Worm (Caenorhabditis elegans) whole organism, early embryonic: ENCODE data around the gene F53H4.2.

Source experiments
- B0310.2 ChIP-seq: sonication (generic microtip); optimal IDR thresholded peaks from 2 replicates; lab custom pipeline; 2016; ENCODE audit warnings: mild to moderate bottlenecking, missing genetic modification characterization, missing compliant biosample characterization
- F13C5.2 ChIP-seq: sonication (generic microtip); optimal IDR thresholded peaks from 2 replicates; lab custom pipeline; 2017; ENCODE audit warnings: mild to moderate bottlenecking, missing genetic modification characterization, inconsistent platforms, missing compliant biosample characterization
- aly-1 ChIP-seq: sonication (generic microtip); optimal IDR thresholded peaks from 2 replicates; lab custom pipeline; 2016; ENCODE audit warnings: missing genetic modification characterization, missing compliant biosample characterization
- ama-1 ChIP-seq: fragments of 150-350 bp; optimal IDR thresholded peaks from 2 replicates; lab custom pipeline; 2014
- ceh-13 ChIP-seq: fragments of 200-800 bp; sonication (Bioruptor generic); optimal IDR thresholded peaks from 2 replicates; lab custom pipeline; 2018; ENCODE audit warnings: mild to moderate bottlenecking, missing genetic modification characterization, missing compliant biosample characterization
- ceh-36 ChIP-seq: sonication (generic microtip); optimal IDR thresholded peaks from 2 replicates; lab custom pipeline; 2016; ENCODE audit warnings: missing genetic modification characterization, inconsistent platforms, missing compliant biosample characterization
- ets-7 ChIP-seq: sonication (generic microtip); optimal IDR thresholded peaks from 2 replicates; lab custom pipeline; 2016; ENCODE audit warnings: missing genotype, missing genetic modification characterization, missing compliant biosample characterization
- flt-1 ChIP-seq: fragments of 200-800 bp; sonication (Bioruptor generic); IDR thresholded peaks from 2 replicates; pipeline ENCODE4 v1.3.6; 2022; ENCODE audit warnings: missing genetic modification characterization, missing compliant biosample characterization
- hmbx-1 ChIP-seq: sonication (generic microtip); optimal IDR thresholded peaks from 2 replicates; lab custom pipeline; 2016; ENCODE audit warnings: mild to moderate bottlenecking, missing genetic modification characterization, missing compliant biosample characterization
- hmg-4 ChIP-seq: fragments of 200-800 bp; sonication (Bioruptor generic); optimal IDR thresholded peaks from 2 replicates; lab custom pipeline; 2018; ENCODE audit warnings: mild to moderate bottlenecking, missing genetic modification characterization, missing compliant biosample characterization
- hnd-1 ChIP-seq: sonication (generic microtip); optimal IDR thresholded peaks from 2 replicates; lab custom pipeline; 2016; ENCODE audit warnings: missing genetic modification characterization, missing compliant biosample characterization
- pes-1 ChIP-seq: fragments of 200-800 bp; sonication (Bioruptor generic); IDR thresholded peaks from 2 replicates; pipeline ENCODE4 v1.3.6; 2022; ENCODE audit warnings: missing genetic modification reagents, missing genetic modification characterization, missing compliant biosample characterization
- scrt-1 ChIP-seq: fragments of 200-800 bp; sonication (Bioruptor generic); IDR thresholded peaks from 2 replicates; pipeline ENCODE4 v1.3.6; 2022; ENCODE audit warnings: missing genetic modification characterization, missing compliant biosample characterization
- sea-1 ChIP-seq: fragments of 200-800 bp; sonication (Bioruptor generic); conservative IDR thresholded peaks from 2 replicates; pipeline ENCODE4 v1.3.6; 2022; ENCODE audit warnings: missing genetic modification characterization, missing compliant biosample characterization
- tbx-11 ChIP-seq: fragments of 200-800 bp; sonication (Bioruptor generic); IDR thresholded peaks from 2 replicates; pipeline ENCODE4 v1.3.6; 2022; ENCODE audit warnings: missing genetic modification characterization, missing compliant biosample characterization
- tbx-37 ChIP-seq: fragments of 200-800 bp; sonication (Bioruptor generic); conservative IDR thresholded peaks from 2 replicates; pipeline ENCODE4 v1.3.6; 2022; ENCODE audit warnings: missing genetic modification reagents, missing genetic modification characterization, missing compliant biosample characterization
- tra-4 ChIP-seq: sonication (generic microtip); optimal IDR thresholded peaks from 2 replicates; lab custom pipeline; 2017; ENCODE audit warnings: missing genetic modification characterization, missing compliant biosample characterization

The F53H4.2 gene

ce11 chrX:15869589-15869988, 12.6 kb downstream of the F53H4.2 start:
- TF ChIP-seq sea-1 (GFP tag; lab: Robert Waterston, UW) = no peak
- no peak for TF ChIP-seq ama-1
- no peak for TF ChIP-seq flt-1
- no peak for TF ChIP-seq hnd-1
- TF ChIP-seq hmbx-1 = no peak
- no peak for TF ChIP-seq ets-7
- no peak for TF ChIP-seq tbx-37 (GFP tag; lab: Robert Waterston, UW)
- TF ChIP-seq F13C5.2 (tag; lab: Kevin White, UChicago) = no peak
- TF ChIP-seq ceh-13 = no peak
- no peak for TF ChIP-seq tbx-11 (GFP tag; lab: Robert Waterston, UW)
- no peak for TF ChIP-seq pes-1

- TF ChIP-seq hmg-4 (peak; percentile 77), ama-1 (no peak)
Measured at ce11 chrX:15876936-15877335, 20.0 kb downstream of the F53H4.2 start.

- TF ChIP-seq sea-1 (GFP tag; lab: Robert Waterston, UW) (no peak), tra-4 (tag; lab: Kevin White, UChicago) (no peak), tbx-11 (GFP tag; lab: Robert Waterston, UW) (no peak), hnd-1 (no peak), hmg-4 (no peak), flt-1 (no peak), hmbx-1 (no peak), F13C5.2 (tag; lab: Kevin White, UChicago) (no peak), tbx-37 (GFP tag; lab: Robert Waterston, UW) (no peak), ets-7 (no peak), scrt-1 (GFP tag; lab: Robert Waterston, UW) (no peak), ceh-13 (no peak), aly-1 (no peak), ama-1 (no peak), pes-1 (no peak), ceh-36 (tag; lab: Kevin White, UChicago) (no peak), B0310.2 (tag; lab: Kevin White, UChicago) (no peak)
Measured at ce11 chrX:15878785-15879184, 21.8 kb downstream of the F53H4.2 start, which contains the start of gene gmeb-2. Gene gmeb-2 (plus strand): TSS chrX:15879085.

- TF ChIP-seq hmg-4 (peak; percentile 23), hnd-1 (no peak)
Measured at ce11 chrX:15881027-15881426, 24.1 kb downstream of the F53H4.2 start.

DNA sequence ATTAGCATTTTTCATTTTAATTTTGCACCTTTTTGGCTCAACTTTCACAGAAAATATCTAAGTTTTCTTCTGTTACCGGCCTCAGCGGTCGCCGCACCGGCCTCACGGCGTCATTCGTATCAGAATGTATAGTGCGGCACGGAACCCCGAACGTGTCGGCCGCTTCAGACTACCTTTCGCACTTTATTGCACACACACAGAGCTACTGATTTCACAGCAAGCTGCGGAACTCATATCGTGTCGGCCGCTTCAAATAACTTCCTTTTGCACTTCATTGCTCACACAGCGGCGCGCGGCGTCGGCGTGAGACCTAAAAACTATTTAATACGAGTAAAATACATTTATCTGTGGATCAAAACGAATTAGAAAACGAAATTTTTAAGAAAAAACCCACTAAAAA, 27.5 kb downstream of the F53H4.2 start:
- TF ChIP-seq ets-7 (no peak), hnd-1 (no peak), F13C5.2 (tag; lab: Kevin White, UChicago) (no peak), sea-1 (GFP tag; lab: Robert Waterston, UW) (no peak), tbx-11 (GFP tag; lab: Robert Waterston, UW) (no peak), ama-1 (no peak), flt-1 (no peak), tbx-37 (GFP tag; lab: Robert Waterston, UW) (no peak), ceh-36 (tag; lab: Kevin White, UChicago) (no peak), ceh-13 (no peak), pes-1 (no peak), hmg-4 (no peak), hmbx-1 (no peak), scrt-1 (GFP tag; lab: Robert Waterston, UW) (no peak)

ce11 chrX:15887495-15887894, 30.5 kb downstream of the F53H4.2 start, which contains the start of gene F53H4.3:
Gene F53H4.3 (minus strand): TSS chrX:15887595.
- TF ChIP-seq pes-1 (no peak), hmg-4 (no peak), flt-1 (no peak), hnd-1 (no peak), ceh-36 (tag; lab: Kevin White, UChicago) (no peak), ets-7 (no peak), F13C5.2 (tag; lab: Kevin White, UChicago) (no peak), tra-4 (tag; lab: Kevin White, UChicago) (no peak), ceh-13 (no peak), ama-1 (no peak), tbx-37 (GFP tag; lab: Robert Waterston, UW) (no peak), sea-1 (GFP tag; lab: Robert Waterston, UW) (no peak), hmbx-1 (no peak), scrt-1 (GFP tag; lab: Robert Waterston, UW) (no peak), B0310.2 (tag; lab: Kevin White, UChicago) (no peak)

- no peak for TF ChIP-seq ceh-36 (tag; lab: Kevin White, UChicago)
- no peak for TF ChIP-seq pes-1
- no peak for TF ChIP-seq aly-1
- TF ChIP-seq sea-1 (GFP tag; lab: Robert Waterston, UW) = no peak
- no peak for TF ChIP-seq B0310.2 (tag; lab: Kevin White, UChicago)
- no peak for TF ChIP-seq flt-1
- no peak for TF ChIP-seq hnd-1
Measured at ce11 chrX:15887989-15888388, 31.0 kb downstream of the F53H4.2 start.

DNA sequence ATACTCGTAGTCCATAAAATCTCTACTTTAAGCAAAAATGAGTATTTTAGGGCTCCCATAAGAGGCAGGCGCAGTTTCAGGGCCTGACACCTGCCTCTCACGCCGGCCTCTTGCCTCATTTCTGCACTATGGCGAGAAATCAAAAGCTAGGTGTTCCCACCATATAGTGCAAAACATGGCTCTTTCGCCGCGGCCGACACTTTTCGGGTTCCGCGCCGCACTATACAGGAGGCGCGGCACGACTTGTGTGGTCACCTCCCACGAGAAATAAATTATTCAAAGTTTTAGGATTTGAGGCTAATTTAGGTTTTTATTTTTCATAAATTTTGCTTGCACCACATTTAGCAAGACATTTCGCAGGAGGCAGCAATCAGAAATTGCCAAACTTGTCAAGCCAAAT, 35.6 kb downstream of the F53H4.2 start:
- TF ChIP-seq F13C5.2 (tag; lab: Kevin White, UChicago) (no peak), B0310.2 (tag; lab: Kevin White, UChicago) (no peak), pes-1 (no peak)

DNA sequence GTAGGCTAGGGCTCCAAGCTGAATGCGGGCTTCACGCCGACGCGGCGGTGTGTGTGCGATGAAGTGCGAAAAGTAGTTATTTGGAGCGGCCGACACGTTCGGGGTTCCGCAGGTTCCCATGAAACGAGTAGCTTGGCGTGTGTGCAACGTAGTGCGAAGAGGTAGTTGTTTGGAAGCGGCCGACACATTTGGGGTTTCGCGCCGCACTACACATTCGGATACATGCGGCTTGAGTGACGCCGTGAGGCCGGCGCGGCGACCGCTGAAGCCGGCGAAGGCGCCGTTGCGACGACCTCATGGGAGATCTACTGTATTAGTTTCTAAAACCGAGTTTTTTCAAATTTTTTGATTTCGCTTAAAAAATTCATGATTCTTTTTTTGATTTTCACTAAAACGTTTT, 44.3 kb downstream of the F53H4.2 start:
- TF ChIP-seq tra-4 (tag; lab: Kevin White, UChicago) = no peak
- TF ChIP-seq ceh-36 (tag; lab: Kevin White, UChicago) = no peak
- no peak for TF ChIP-seq sea-1 (GFP tag; lab: Robert Waterston, UW)
- no peak for TF ChIP-seq ets-7
- TF ChIP-seq B0310.2 (tag; lab: Kevin White, UChicago) = no peak
- TF ChIP-seq pes-1 = no peak
- TF ChIP-seq F13C5.2 (tag; lab: Kevin White, UChicago) = no peak
- TF ChIP-seq flt-1 = no peak
- no peak for TF ChIP-seq hmbx-1
